Worm (Caenorhabditis elegans) whole organism, early embryonic: Measurements from ENCODE around the gene rsu-1.

Experiments used
- F13C5.2 ChIP-seq: sonication (generic microtip); optimal IDR thresholded peaks from 2 replicates; lab custom pipeline; 2017; ENCODE audit warnings: mild to moderate bottlenecking, missing genetic modification characterization, inconsistent platforms, missing compliant biosample characterization
- ama-1 ChIP-seq: fragments of 150-350 bp; optimal IDR thresholded peaks from 2 replicates; lab custom pipeline; 2014
- flt-1 ChIP-seq: fragments of 200-800 bp; sonication (Bioruptor generic); IDR thresholded peaks from 2 replicates; pipeline ENCODE4 v1.3.6; 2022; ENCODE audit warnings: missing genetic modification characterization, missing compliant biosample characterization
- hmbx-1 ChIP-seq: sonication (generic microtip); optimal IDR thresholded peaks from 2 replicates; lab custom pipeline; 2016; ENCODE audit warnings: mild to moderate bottlenecking, missing genetic modification characterization, missing compliant biosample characterization
- hnd-1 ChIP-seq: sonication (generic microtip); optimal IDR thresholded peaks from 2 replicates; lab custom pipeline; 2016; ENCODE audit warnings: missing genetic modification characterization, missing compliant biosample characterization
- tra-4 ChIP-seq: sonication (generic microtip); optimal IDR thresholded peaks from 2 replicates; lab custom pipeline; 2017; ENCODE audit warnings: missing genetic modification characterization, missing compliant biosample characterization

DNA sequence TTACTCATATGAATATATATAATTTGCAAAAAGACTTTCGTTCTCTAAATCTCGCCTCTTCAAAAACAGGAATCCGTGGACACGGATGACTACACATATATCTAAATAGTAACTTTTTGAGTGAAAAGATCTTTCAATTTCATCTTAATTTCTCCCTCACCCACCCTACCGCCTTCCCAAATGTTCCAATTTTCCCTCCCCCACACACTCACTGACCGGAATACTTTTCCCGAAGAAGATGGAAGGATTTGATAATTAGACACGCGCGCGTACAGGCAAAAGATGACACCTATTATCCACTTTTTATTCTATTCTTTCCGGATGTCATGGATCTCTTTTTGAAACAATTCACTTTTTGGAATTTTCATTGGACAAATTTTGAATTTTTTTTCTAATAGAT, 9.1 kb downstream of the rsu-1 start:
- no peak for TF ChIP-seq ama-1 (lab: Kevin White, UChicago)
- TF ChIP-seq hnd-1 (tag; lab: Kevin White, UChicago): no peak
- no peak for TF ChIP-seq flt-1
- no peak for TF ChIP-seq tra-4
- no peak for TF ChIP-seq hmbx-1 (tag; lab: Kevin White, UChicago)
- TF ChIP-seq F13C5.2 (tag; lab: Kevin White, UChicago): no peak
